Worm (Caenorhabditis elegans): ENCODE measurements around the gene Y55B1BR.8.

DNA sequence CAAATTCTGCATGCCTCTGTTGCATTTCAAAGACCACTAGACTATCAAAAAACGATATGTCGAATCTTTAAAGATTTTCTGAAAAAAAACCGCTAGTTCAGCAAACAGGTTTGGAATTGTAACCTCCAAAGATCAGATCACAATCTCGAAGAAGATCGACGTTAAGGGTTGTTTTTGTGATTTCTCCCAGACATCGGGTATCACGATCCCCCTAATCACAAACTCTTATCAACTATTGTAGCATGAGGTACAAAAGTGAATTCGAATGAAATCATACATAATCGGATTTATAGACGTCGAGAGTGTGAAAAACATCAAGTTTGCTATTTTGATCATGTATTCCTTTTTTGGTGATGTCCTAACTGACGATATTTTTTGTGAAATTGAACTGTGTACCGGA, 43.3 kb upstream of the Y55B1BR.8 start:
- TF ChIP-seq jun-1 (tag; optimal IDR thresholded peaks at IDR 0.05), result no peak
- TF ChIP-seq lin-39 (tag; optimal IDR thresholded peaks at IDR 0.05), result no peak
- no peak for TF ChIP-seq snpc-4 (tag; optimal IDR thresholded peaks at IDR 0.05)
- no peak for TF ChIP-seq nhr-28 (tag; optimal IDR thresholded peaks at IDR 0.05)
- no peak for TF ChIP-seq pax-3 (tag; optimal IDR thresholded peaks at IDR 0.05)
